Fruit fly (Drosophila melanogaster): ENCODE measurements around the gene Nepl6.

dm6 chr2L:6369286-6369685, 16.0 kb downstream of the Nepl6 start:
- TF ChIP-seq CG9948 (tag; optimal IDR thresholded peaks at IDR 0.05), result no peak
- TF ChIP-seq CG10348 (GFP tag; IDR thresholded peaks at IDR 0.05), result no peak
- TF ChIP-seq CG8301 (tag; optimal IDR thresholded peaks at IDR 0.05), result no peak
- TF ChIP-seq Ets98B (GFP tag; IDR thresholded peaks at IDR 0.05), result no peak
- no peak for TF ChIP-seq CG14655 (GFP tag; optimal IDR thresholded peaks at IDR 0.05)
- no peak for TF ChIP-seq gl (tag; optimal IDR thresholded peaks at IDR 0.05)
- TF ChIP-seq Pif1B (GFP tag; optimal IDR thresholded peaks at IDR 0.05), result no peak
- no peak for TF ChIP-seq CG8159 (tag; optimal IDR thresholded peaks at IDR 0.05)
- TF ChIP-seq EcR (GFP tag; optimal IDR thresholded peaks at IDR 0.05), result no peak
- TF ChIP-seq rn (GFP tag; IDR thresholded peaks at IDR 0.05), result no peak
- no peak for TF ChIP-seq CG17806 (tag; optimal IDR thresholded peaks at IDR 0.05)
- TF ChIP-seq CG32121 (GFP tag; IDR thresholded peaks at IDR 0.05), result no peak
- no peak for TF ChIP-seq CG15710 (tag; optimal IDR thresholded peaks at IDR 0.05)

All from whole organism, pupa.